Worm (Caenorhabditis elegans) whole organism, L4/young adult: ENCODE results near the gene ptr-1.

ENCODE experiments used
- W03F9.2 ChIP-seq: fragments of 150-350 bp; optimal IDR thresholded peaks from 2 replicates; lab custom pipeline; 2014; ENCODE audit warnings: missing biosample characterization, missing genetic modification characterization
- dao-5 ChIP-seq: sonication (generic microtip); optimal IDR thresholded peaks from 2 replicates; lab custom pipeline; 2016; ENCODE audit warnings: missing genotype, missing genetic modification characterization, moderate library complexity, missing compliant biosample characterization
- him-1 ChIP-seq: sonication (generic microtip); optimal IDR thresholded peaks from 2 replicates; lab custom pipeline; 2016; ENCODE audit warnings: missing genotype, missing genetic modification reagents, missing genetic modification characterization, missing compliant biosample characterization

DNA sequence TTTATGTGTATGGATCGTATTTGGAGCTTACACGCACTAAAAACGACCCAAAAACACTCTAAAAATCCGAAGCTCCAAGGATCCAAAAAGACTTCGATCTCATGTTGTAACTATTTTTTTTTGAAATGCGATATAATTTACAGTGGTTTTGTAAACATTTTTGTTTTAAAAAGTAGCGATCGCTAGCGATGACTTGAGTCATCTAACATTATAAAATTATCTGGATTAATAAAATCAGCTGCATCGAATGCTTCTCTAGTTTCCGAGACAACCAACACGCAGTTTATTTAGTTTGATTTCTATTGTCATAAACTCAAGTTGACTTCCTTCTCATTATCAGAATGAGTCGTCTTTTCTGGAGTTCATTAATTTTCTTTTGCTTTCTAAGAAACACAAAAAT lies 49.5 kb downstream of the ptr-1 start, which contains the start of gene F21C10.1:
- no peak for TF ChIP-seq W03F9.2 (tag; lab: Kevin White, UChicago)
- no peak for TF ChIP-seq him-1 (tag; lab: Kevin White, UChicago)
- TF ChIP-seq dao-5 (tag; lab: Kevin White, UChicago), result no peak
